Fruit fly (Drosophila melanogaster): ENCODE data around the gene CAH9.

DNA sequence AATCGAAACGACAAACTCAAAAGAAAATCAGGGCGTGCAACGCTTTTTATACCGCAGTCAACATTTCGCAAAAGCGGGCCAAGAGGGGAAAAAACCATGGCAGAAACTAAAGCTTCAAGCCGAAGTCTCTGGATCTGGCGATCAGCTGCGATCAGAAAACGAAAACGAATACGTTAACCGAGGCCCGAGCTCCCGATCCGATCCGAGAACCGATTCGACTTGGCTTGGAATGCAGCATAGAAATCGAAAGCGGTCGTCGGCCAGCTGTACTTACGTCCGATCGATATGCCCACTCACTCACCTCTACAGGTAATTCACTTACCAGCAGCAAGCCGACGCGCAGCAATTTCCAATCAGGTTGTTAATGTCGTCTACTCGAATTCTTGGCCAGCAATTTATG, 14.9 kb downstream of the CAH9 start, which contains the start of gene Cpr97Eb:
- TF ChIP-seq Lpt (GFP tag; optimal IDR thresholded peaks at IDR 0.05): peak; percentile 25
- TF ChIP-seq dac (GFP tag; optimal IDR thresholded peaks at IDR 0.05): no peak
- no peak for TF ChIP-seq topi (GFP tag; optimal IDR thresholded peaks at IDR 0.05)
